Worm (Caenorhabditis elegans) whole organism, midembryonic: ENCODE data around the gene F23D12.1.

ENCODE experiments used
- cog-1 ChIP-seq: sonication (generic microtip); optimal IDR thresholded peaks from 2 replicates; lab custom pipeline; 2016; ENCODE audit warnings: missing genetic modification characterization, missing compliant biosample characterization
- flt-1 ChIP-seq: fragments of 200-800 bp; sonication (Bioruptor generic); IDR thresholded peaks from 2 replicates; pipeline ENCODE4 v1.3.6; 2022; ENCODE audit warnings: missing genetic modification characterization, missing compliant biosample characterization
- med-1 ChIP-seq: sonication (generic microtip); optimal IDR thresholded peaks from 2 replicates; lab custom pipeline; 2017; ENCODE audit warnings: missing genetic modification characterization, mild to moderate bottlenecking, missing compliant biosample characterization, antibody characterized with exemption, missing genetic modification reagents; ENCODE audit not compliant: insufficient read depth
- ref-1 ChIP-seq: fragments of 200-800 bp; sonication (Bioruptor generic); conservative IDR thresholded peaks from 2 replicates; pipeline ENCODE4 v1.3.6; 2022; ENCODE audit warnings: missing genetic modification reagents, missing genetic modification characterization, missing compliant biosample characterization
- tab-1 ChIP-seq: fragments of 200-800 bp; sonication (Bioruptor generic); IDR thresholded peaks from 2 replicates; pipeline ENCODE4 v1.3.6; 2022; ENCODE audit warnings: missing genetic modification characterization, missing compliant biosample characterization

DNA sequence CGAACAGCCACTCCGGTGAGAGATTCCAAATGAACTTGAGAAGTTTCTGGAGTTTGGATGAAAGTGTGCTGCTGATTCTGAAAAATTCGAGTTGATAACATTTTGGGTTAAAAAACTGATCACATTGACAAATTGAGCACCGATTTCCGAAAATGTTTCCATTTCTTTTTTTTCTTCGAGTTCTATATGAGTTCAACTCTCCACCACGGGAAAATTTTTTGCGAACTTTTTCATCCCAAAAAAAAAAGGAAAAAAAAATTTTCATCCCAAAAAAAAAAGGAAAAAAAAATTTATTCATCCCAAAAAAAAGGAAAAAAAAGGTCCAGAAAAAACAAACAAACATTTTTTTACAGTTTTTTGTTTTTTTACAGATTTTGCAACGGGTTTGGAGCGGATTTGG is 50.8 kb downstream of the F23D12.1 start, which contains the start of gene Y60A9A.1:
- TF ChIP-seq cog-1 (tag; lab: Kevin White, UChicago) (no peak), flt-1 (no peak), med-1 (GFP tag; lab: Kevin White, UChicago) (no peak), tab-1 (no peak), ref-1 (GFP tag; lab: Robert Waterston, UW) (no peak)
